Worm (Caenorhabditis elegans) whole organism, young adult: ENCODE measurements around the gene Y38A10A.11.

Source experiments
- C06A6.2 ChIP-seq: fragments of 200-800 bp; sonication (Bioruptor generic); conservative IDR thresholded peaks from 2 replicates; pipeline ENCODE4 v1.3.6; 2022; ENCODE audit warnings: missing genetic modification characterization, missing compliant biosample characterization
- ama-1 ChIP-seq, 3 experiments: fragments of 150-350 bp in 1 of 3; sonication (generic microtip) in 2 of 3; optimal IDR thresholded peaks; 2 replicates each; lab custom pipeline; 2014 to 2018; ENCODE audit warnings: missing biosample characterization in 2 of 3, missing genetic modification characterization in 2 of 3, missing genetic modification reagents in 2 of 3
- hmg-20 ChIP-seq: fragments of 200-800 bp; sonication (Bioruptor generic); IDR thresholded peaks from 2 replicates; pipeline ENCODE4 v1.3.6; 2022; ENCODE audit warnings: missing genetic modification reagents, missing genetic modification characterization, missing compliant biosample characterization
- lin-26 ChIP-seq: fragments of 200-800 bp; sonication (Bioruptor generic); IDR thresholded peaks from 2 replicates; pipeline ENCODE4 v1.3.6; 2022; ENCODE audit warnings: missing genetic modification reagents, missing genetic modification characterization, missing compliant biosample characterization
- madf-8 ChIP-seq: fragments of 200-800 bp; sonication (Bioruptor generic); conservative IDR thresholded peaks from 2 replicates; pipeline ENCODE4 v1.3.6; 2022; ENCODE audit warnings: missing genetic modification reagents, missing genetic modification characterization, missing compliant biosample characterization
- zim-3 ChIP-seq: sonication (generic microtip); optimal IDR thresholded peaks from 2 replicates; lab custom pipeline; 2017; ENCODE audit warnings: mild to moderate bottlenecking, missing genetic modification characterization, moderate library complexity, missing compliant biosample characterization

ce11 chrV:6063330-6063729 lies 40.0 kb downstream of the Y38A10A.11 start, which contains the start of gene Y38A10A.2:
- TF ChIP-seq zim-3, result no peak
- TF ChIP-seq madf-8 (GFP tag; lab: Robert Waterston, UW), result no peak
- no peak for TF ChIP-seq lin-26 (GFP tag; lab: Robert Waterston, UW)
- TF ChIP-seq C06A6.2, result no peak
- no peak for TF ChIP-seq hmg-20 (GFP tag; lab: Robert Waterston, UW)
- TF ChIP-seq ama-1 (optimal IDR thresholded peaks at IDR 0.05; lab: Kevin White, UChicago), result no peak
- TF ChIP-seq ama-1 (GFP tag; optimal IDR thresholded peaks at IDR 0.05; lab: Kevin White, UChicago), result no peak
